Fruit fly (Drosophila melanogaster) Kc167 (cell line): ENCODE measurements around the gene CG4151.

Source experiments
- Myc ChIP-seq: fragments of >200 bp; optimal IDR thresholded peaks from 2 replicates; lab custom pipeline; 2017; ENCODE audit warnings: missing external identifiers
- Sin3A ChIP-seq: fragments of >200 bp; optimal IDR thresholded peaks from 2 replicates; lab custom pipeline; 2018; ENCODE audit warnings: missing external identifiers
- h ChIP-seq: fragments of >200 bp; optimal IDR thresholded peaks from 3 replicates; lab custom pipeline; 2018; ENCODE audit warnings: missing external identifiers
- insv ChIP-seq: fragments of >200 bp; optimal IDR thresholded peaks from 3 replicates; lab custom pipeline; 2018; ENCODE audit warnings: missing external identifiers
- psq ChIP-seq: fragments of >200 bp; optimal IDR thresholded peaks from 2 replicates; lab custom pipeline; 2017; ENCODE audit warnings: missing external identifiers
- ttk ChIP-seq: sonication (Bioruptor generic); optimal IDR thresholded peaks from 2 replicates; lab custom pipeline; 2017; ENCODE audit warnings: missing external identifiers

DNA sequence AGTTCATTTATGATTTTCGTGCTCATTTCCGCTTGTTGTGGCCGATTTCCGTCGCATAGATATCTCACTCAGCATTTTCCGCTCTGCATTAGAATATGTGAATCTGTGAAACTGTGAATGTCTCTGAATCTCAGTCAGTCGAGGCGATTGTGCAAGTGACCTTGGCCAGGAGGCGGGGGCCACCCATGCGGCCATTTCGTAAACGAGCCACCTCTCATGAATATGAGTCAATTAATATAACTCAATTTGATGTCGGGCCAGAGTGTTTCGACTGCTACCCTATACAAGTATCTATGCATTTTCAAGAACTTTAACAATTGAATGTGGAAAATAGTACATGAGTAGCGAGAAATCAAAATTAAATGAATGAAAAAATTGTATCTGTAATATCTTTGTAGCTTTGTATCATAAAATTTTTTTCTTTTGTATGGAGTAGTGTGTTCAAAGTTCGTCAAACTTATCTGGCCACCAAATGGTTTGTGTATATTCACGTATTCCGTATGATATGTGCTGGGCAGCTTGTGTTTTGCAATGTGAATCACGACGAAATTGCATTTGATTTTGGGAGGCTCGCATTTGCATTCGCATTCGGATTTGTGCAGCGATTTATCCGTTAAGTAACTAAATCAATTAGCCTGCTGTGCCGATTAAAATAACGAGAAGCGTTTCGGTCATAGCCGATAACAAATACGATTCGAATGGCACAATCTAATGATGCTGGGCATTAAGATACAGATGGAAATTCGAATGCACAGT, 14.8 kb downstream of the CG4151 start, which contains the start of gene CG12730:
- TF ChIP-seq h (lab: Kevin White, UChicago): no peak
- no peak for TF ChIP-seq insv (lab: Kevin White, UChicago)
- TF ChIP-seq Sin3A: no peak
- no peak for TF ChIP-seq psq (lab: Kevin White, UChicago)
- TF ChIP-seq ttk (lab: Kevin White, UChicago): no peak
- no peak for TF ChIP-seq Myc
